1 fruit fly cellular context compared by ENCODE assay signal in the genomic region with DNA sequence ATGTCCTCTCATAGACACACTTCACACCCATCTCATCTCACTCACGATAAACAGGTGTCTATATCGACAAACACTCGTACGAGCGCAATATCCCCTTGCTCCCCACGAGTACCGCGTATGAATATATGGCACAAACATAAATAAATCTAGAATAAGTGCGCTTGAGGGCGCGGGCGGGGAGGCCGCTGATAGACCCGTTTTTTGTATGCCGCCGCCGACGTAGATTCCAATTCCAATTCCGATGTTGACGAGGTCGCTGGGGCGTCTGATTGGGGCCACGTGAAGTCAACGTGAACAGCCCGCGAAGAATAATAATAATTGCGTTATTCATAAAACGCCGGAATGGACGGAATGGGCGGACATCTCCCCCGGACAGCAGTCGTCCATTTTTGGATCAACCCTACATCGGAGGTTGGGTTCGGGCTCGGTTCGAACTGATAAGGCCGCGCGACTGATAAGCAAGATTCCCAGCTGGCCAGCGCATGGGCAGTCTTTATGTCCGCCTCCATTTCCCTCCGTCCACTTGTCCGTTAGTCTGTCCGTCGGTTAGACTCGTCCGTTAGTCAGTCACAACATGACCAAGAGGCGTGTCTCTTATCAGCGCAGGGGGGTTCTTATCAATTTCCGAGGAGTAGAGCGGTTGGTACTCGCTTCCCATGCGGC.
TF ChIP-seq lines count a peak whose summit lies in the region.

No protein-coding gene starts in this region.

TF ChIP-seq in whole organism, embryonic, 481 proteins besides CTCF, POLR2A, EP300 and RAD21 (continued from another document):
- TF ChIP-seq CG14014 (GFP tag; IDR thresholded peaks at IDR 0.05; lab: Robert Waterston, UW): peak; percentile 61; the same call in 1 of the 2 replicates
- TF ChIP-seq MESR4 (GFP tag; optimal IDR thresholded peaks at IDR 0.05; lab: Kevin White, UChicago): no peak
- no peak for TF ChIP-seq Antp (GFP tag; optimal IDR thresholded peaks at IDR 0.05; lab: Kevin White, UChicago)
- no peak for TF ChIP-seq Opbp (GFP tag; IDR thresholded peaks at IDR 0.05; lab: Robert Waterston, UW; ENCODE audit: partially characterized antibody)
- TF ChIP-seq tgo (GFP tag; IDR thresholded peaks at IDR 0.05; lab: Robert Waterston, UW): no peak
- no peak for TF ChIP-seq ranshi (GFP tag; IDR thresholded peaks at IDR 0.05; lab: Robert Waterston, UW)
- TF ChIP-seq CG33213 (GFP tag; optimal IDR thresholded peaks at IDR 0.05; lab: Kevin White, UChicago): no peak
- TF ChIP-seq Dref (GFP tag; IDR thresholded peaks at IDR 0.05; lab: Robert Waterston, UW): no peak
- TF ChIP-seq CG18476 (GFP tag; optimal IDR thresholded peaks at IDR 0.05; lab: Kevin White, UChicago): no peak
- peak; percentile 13 for TF ChIP-seq Hr3 (GFP tag; optimal IDR thresholded peaks at IDR 0.05; lab: Kevin White, UChicago)
- TF ChIP-seq CG6689 (GFP tag; IDR thresholded peaks at IDR 0.05; lab: Robert Waterston, UW): no peak
- no peak for TF ChIP-seq Bdp1 (GFP tag; optimal IDR thresholded peaks at IDR 0.05; lab: Kevin White, UChicago)
- TF ChIP-seq CG9437 (GFP tag; optimal IDR thresholded peaks at IDR 0.05; lab: Kevin White, UChicago): no peak
- TF ChIP-seq hbn (GFP tag; IDR thresholded peaks at IDR 0.05; lab: Robert Waterston, UW; ENCODE audit: partially characterized antibody): no peak
- TF ChIP-seq pzg (GFP tag; optimal IDR thresholded peaks at IDR 0.05; lab: Kevin White, UChicago): no peak
- TF ChIP-seq Hsf (GFP tag; optimal IDR thresholded peaks at IDR 0.05; lab: Kevin White, UChicago): no peak
- TF ChIP-seq Hand (GFP tag; optimal IDR thresholded peaks at IDR 0.05; lab: Kevin White, UChicago): peak; percentile 70
- TF ChIP-seq eve (GFP tag; optimal IDR thresholded peaks at IDR 0.05; lab: Kevin White, UChicago): no peak
- TF ChIP-seq chn (GFP tag; optimal IDR thresholded peaks at IDR 0.05; lab: Kevin White, UChicago): no peak
- TF ChIP-seq Kr (GFP tag; optimal IDR thresholded peaks at IDR 0.05; lab: Kevin White, UChicago): no peak
- TF ChIP-seq CG12155 (GFP tag; optimal IDR thresholded peaks at IDR 0.05; lab: Kevin White, UChicago): no peak
- no peak for TF ChIP-seq Elba2 (GFP tag; optimal IDR thresholded peaks at IDR 0.05; lab: Kevin White, UChicago)
- no peak for TF ChIP-seq repo (GFP tag; optimal IDR thresholded peaks at IDR 0.05; lab: Kevin White, UChicago)
- no peak for TF ChIP-seq nmo (GFP tag; optimal IDR thresholded peaks at IDR 0.05; lab: Kevin White, UChicago)
- peak; percentile 46 for TF ChIP-seq CG7786 (GFP tag; optimal IDR thresholded peaks at IDR 0.05; lab: Kevin White, UChicago)
